Worm (Caenorhabditis elegans): ENCODE measurements around the gene lgc-40.

ce11 chrX:2316859-2317258 lies 43.0 kb upstream of the lgc-40 start:
- TF ChIP-seq fkh-10 (GFP tag; optimal IDR thresholded peaks at IDR 0.05) (no peak), pqm-1 (tag; optimal IDR thresholded peaks at IDR 0.05) (no peak), unc-62 (GFP tag; optimal IDR thresholded peaks at IDR 0.05) (no peak), jun-1 (tag; optimal IDR thresholded peaks at IDR 0.05) (no peak), zag-1 (tag; optimal IDR thresholded peaks at IDR 0.05) (no peak), unc-39 (tag; optimal IDR thresholded peaks at IDR 0.05) (no peak), nhr-237 (tag; optimal IDR thresholded peaks at IDR 0.05) (no peak), nfya-1 (tag; optimal IDR thresholded peaks at IDR 0.05; ENCODE audit: insufficient read depth) (no peak), snpc-4 (tag; optimal IDR thresholded peaks at IDR 0.05) (no peak), nhr-77 (tag; optimal IDR thresholded peaks at IDR 0.05) (no peak), egl-27 (tag; optimal IDR thresholded peaks at IDR 0.05) (no peak)

Measured in whole organism, L3 larva.